Worm (Caenorhabditis elegans): ENCODE measurements around the gene Y60A3A.24.

Gene Y60A3A.24

ce11 chrV:19986213-19986612 lies 4.5 kb upstream of the Y60A3A.24 start, which contains the start of gene clec-260:
Gene clec-260 (minus strand): TSS chrV:19986313.
- no peak for TF ChIP-seq sptf-1 (tag; optimal IDR thresholded peaks at IDR 0.05)
- TF ChIP-seq nhr-12 (tag; optimal IDR thresholded peaks at IDR 0.05): no peak
- TF ChIP-seq nhr-2 (tag; optimal IDR thresholded peaks at IDR 0.05): no peak
- TF ChIP-seq ztf-11 (tag; optimal IDR thresholded peaks at IDR 0.05): no peak
- TF ChIP-seq tbx-8 (GFP tag; optimal IDR thresholded peaks at IDR 0.05): no peak
- TF ChIP-seq mep-1 (tag; optimal IDR thresholded peaks at IDR 0.05): no peak
- TF ChIP-seq nhr-237 (tag; optimal IDR thresholded peaks at IDR 0.05): no peak
- TF ChIP-seq nhr-28 (tag; optimal IDR thresholded peaks at IDR 0.05): no peak

DNA sequence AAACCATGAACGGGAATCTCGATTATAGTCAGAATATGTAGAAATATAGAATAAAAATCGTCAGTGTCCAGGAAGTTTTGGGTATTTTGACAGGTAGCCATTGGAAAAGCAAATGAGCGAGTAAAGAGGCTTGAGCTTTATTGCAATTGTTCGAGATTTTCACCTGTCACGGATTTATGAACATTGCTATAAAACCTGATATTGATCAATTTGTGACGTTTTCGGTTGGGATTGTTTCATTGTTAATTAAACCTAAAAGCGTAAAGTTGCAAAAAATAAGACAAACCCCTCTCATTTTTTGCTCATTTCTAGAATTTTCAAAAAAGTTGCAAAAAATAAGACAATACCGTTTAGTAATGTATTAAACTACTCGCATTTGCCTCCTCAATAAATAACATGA lies 3.5 kb downstream of the Y60A3A.24 start, which contains the start of gene srh-183:
srh-183 (minus strand) TSS at position 101 of the 400 bp plus-strand sequence.
- TF ChIP-seq ceh-83 (GFP tag; optimal IDR thresholded peaks at IDR 0.05) (no peak), mab-5 (tag; optimal IDR thresholded peaks at IDR 0.05) (no peak), ces-1 (GFP tag; optimal IDR thresholded peaks at IDR 0.05) (no peak), lin-13 (tag; optimal IDR thresholded peaks at IDR 0.05) (no peak), unc-39 (tag; optimal IDR thresholded peaks at IDR 0.05) (no peak), nhr-237 (tag; optimal IDR thresholded peaks at IDR 0.05) (no peak), ceh-39 (tag; optimal IDR thresholded peaks at IDR 0.05) (no peak), tbx-8 (GFP tag; optimal IDR thresholded peaks at IDR 0.05) (no peak), ceh-43 (GFP tag; optimal IDR thresholded peaks at IDR 0.05) (no peak), pha-4 (tag; optimal IDR thresholded peaks at IDR 0.05) (no peak), nhr-12 (tag; optimal IDR thresholded peaks at IDR 0.05) (no peak), mls-2 (tag; optimal IDR thresholded peaks at IDR 0.05) (no peak), sem-2 (GFP tag; optimal IDR thresholded peaks at IDR 0.05) (no peak), cnd-1 (tag; optimal IDR thresholded peaks at IDR 0.05) (no peak), blmp-1 (tag; optimal IDR thresholded peaks at IDR 0.05) (no peak), elt-3 (tag; optimal IDR thresholded peaks at IDR 0.05) (no peak), unc-62 (GFP tag; optimal IDR thresholded peaks at IDR 0.05) (no peak), sptf-1 (tag; optimal IDR thresholded peaks at IDR 0.05) (no peak)

DNA sequence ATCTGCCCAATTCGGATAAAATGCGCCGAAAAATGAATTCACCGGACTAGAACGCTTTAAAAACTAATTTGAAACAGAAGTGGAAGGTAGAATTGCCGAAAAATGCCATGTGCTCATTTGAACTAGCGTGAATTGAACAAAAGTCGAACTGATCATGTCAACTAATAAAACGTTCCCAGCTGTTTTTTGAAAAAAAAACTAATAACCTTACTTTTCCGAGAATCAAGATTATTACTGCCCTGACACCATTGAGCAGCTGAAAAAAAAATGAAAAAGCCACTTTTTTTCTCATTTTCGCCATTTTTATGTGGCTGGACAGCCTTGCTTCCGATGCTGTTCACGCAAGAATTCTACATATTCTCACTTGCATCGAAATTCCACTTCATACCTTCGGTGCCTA lies 8.7 kb downstream of the Y60A3A.24 start, which contains the start of gene srh-173:
srh-173 (plus strand) TSS at position 301 of the 400 bp plus-strand sequence.
- TF ChIP-seq elt-3 (tag; optimal IDR thresholded peaks at IDR 0.05) (no peak), M03D4.4 (tag; optimal IDR thresholded peaks at IDR 0.05) (no peak), mls-2 (tag; optimal IDR thresholded peaks at IDR 0.05) (no peak), ces-1 (GFP tag; optimal IDR thresholded peaks at IDR 0.05) (no peak), ceh-39 (tag; optimal IDR thresholded peaks at IDR 0.05) (no peak), unc-62 (GFP tag; optimal IDR thresholded peaks at IDR 0.05) (no peak), nhr-28 (tag; optimal IDR thresholded peaks at IDR 0.05) (no peak), ham-2 (GFP tag; optimal IDR thresholded peaks at IDR 0.05) (no peak), ceh-83 (GFP tag; optimal IDR thresholded peaks at IDR 0.05) (no peak)

ce11 chrV:19965626-19966025 lies 16.1 kb downstream of the Y60A3A.24 start, which contains the start of gene srh-171:
Gene srh-171 (plus strand): TSS chrV:19965700.
- TF ChIP-seq nhr-237 (tag; optimal IDR thresholded peaks at IDR 0.05) (no peak), ceh-83 (GFP tag; optimal IDR thresholded peaks at IDR 0.05) (peak; percentile 19), elt-1 (tag; optimal IDR thresholded peaks at IDR 0.05; ENCODE audit: borderline replicate concordance, insufficient read depth) (no peak), drap-1 (GFP tag; optimal IDR thresholded peaks at IDR 0.05) (peak; percentile 20), ces-1 (GFP tag; optimal IDR thresholded peaks at IDR 0.05) (no peak), snpc-4 (tag; optimal IDR thresholded peaks at IDR 0.05) (no peak), sptf-1 (tag; optimal IDR thresholded peaks at IDR 0.05) (no peak)

DNA sequence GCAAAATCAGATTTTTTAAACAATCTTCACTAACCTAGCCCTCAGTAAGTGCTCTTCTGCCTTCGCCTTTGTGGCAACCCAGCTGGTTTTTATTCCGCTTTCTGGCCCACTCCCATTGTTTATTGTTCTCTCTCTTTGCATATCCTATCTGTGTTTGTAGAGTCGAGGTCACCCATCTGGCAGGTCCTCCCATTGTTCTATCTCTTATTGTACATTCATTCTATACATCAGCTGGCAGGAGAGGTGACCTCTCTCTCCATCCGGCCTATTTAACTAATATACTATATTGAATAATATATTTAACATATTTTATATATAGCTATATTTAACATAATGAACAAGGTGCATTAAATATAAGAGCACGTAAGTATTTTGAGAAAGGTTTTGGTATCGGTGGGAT lies 19.7 kb downstream of the Y60A3A.24 start:
- no peak for TF ChIP-seq lsy-2 (tag; optimal IDR thresholded peaks at IDR 0.05)
- TF ChIP-seq lin-32 (GFP tag; optimal IDR thresholded peaks at IDR 0.05): no peak
- TF ChIP-seq nhr-2 (tag; optimal IDR thresholded peaks at IDR 0.05): no peak
- TF ChIP-seq ces-1 (GFP tag; optimal IDR thresholded peaks at IDR 0.05): peak; percentile 44
- TF ChIP-seq blmp-1 (tag; optimal IDR thresholded peaks at IDR 0.05): no peak
- TF ChIP-seq snpc-4 (tag; optimal IDR thresholded peaks at IDR 0.05): no peak
- no peak for TF ChIP-seq nhr-76 (tag; optimal IDR thresholded peaks at IDR 0.05)
- no peak for TF ChIP-seq flh-1 (GFP tag; optimal IDR thresholded peaks at IDR 0.05)
- no peak for TF ChIP-seq ztf-11 (tag; optimal IDR thresholded peaks at IDR 0.05)
